Fruit fly (Drosophila melanogaster): ENCODE measurements around the gene CG5890.
A peak's percentile ranks its signal among the peaks of the same experiment; 100 is the strongest.

DNA sequence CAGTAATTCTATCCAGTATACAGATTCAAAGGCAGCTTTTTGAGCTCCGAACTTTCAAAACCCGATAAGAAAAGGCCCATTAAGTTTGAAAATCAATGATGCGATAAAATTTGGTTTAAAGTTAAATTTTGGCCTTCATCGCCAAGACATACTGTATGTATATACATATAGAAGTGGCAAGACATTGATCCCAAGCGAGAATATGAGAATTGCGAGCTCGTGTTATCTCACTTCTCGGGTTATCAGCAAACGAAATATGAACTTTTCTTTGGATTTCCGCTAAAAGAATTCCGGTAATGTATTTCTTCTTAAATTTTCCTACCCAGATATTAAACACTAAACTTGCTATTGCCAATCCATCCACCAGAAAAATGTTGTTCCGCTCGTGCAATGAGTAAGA, 21.1 kb downstream of the CG5890 start:
- TF ChIP-seq pan (optimal IDR thresholded peaks at IDR 0.05) (no peak), EcR (GFP tag; optimal IDR thresholded peaks at IDR 0.05) (peak in 1 of 2 experiments; percentile 2)

All from whole organism.